Fruit fly (Drosophila melanogaster): ENCODE measurements around the gene CG11723.

- TF ChIP-seq Pif1A (GFP tag; optimal IDR thresholded peaks at IDR 0.05) (peak; percentile 55), CG34367 (tag; optimal IDR thresholded peaks at IDR 0.05) (peak; percentile 1), Ets98B (GFP tag; IDR thresholded peaks at IDR 0.05) (peak; percentile 37; the same call in 1 of the 2 replicates), EcR (GFP tag; optimal IDR thresholded peaks at IDR 0.05) (no peak), CG8301 (tag; optimal IDR thresholded peaks at IDR 0.05) (peak; percentile 75), fd96Ca (GFP tag; IDR thresholded peaks at IDR 0.05) (no peak), CG4496 (GFP tag; IDR thresholded peaks at IDR 0.05) (peak; percentile 56; the same call in 1 of the 3 replicates), CG10348 (GFP tag; IDR thresholded peaks at IDR 0.05) (no peak), D1 (tag; optimal IDR thresholded peaks at IDR 0.05) (no peak), rn (GFP tag; IDR thresholded peaks at IDR 0.05) (peak; percentile 47), CG14655 (GFP tag; optimal IDR thresholded peaks at IDR 0.05) (peak; percentile 54), Pif1B (GFP tag; optimal IDR thresholded peaks at IDR 0.05) (peak; percentile 62), CG12605 (GFP tag; IDR thresholded peaks at IDR 0.05) (peak; percentile 11; the same call in 1 of the 2 replicates), CG9948 (tag; optimal IDR thresholded peaks at IDR 0.05) (peak; percentile 21)
Observed at dm6 chr2L:2184659-2185058, 37.6 kb upstream of the CG11723 start.
